Fruit fly (Drosophila melanogaster) whole organism, wandering third instar larva: Measurements from ENCODE around the gene CG7006.

Experiments used
- GATAd ChIP-seq: sonication (Bioruptor generic); optimal IDR thresholded peaks from 2 replicates; lab custom pipeline; 2016; ENCODE audit warnings: missing biosample characterization, missing genetic modification characterization
- Hnf4 ChIP-seq: fragments of 200-800 bp; sonication (Bioruptor generic); optimal IDR thresholded peaks from 2 replicates; lab custom pipeline; 2016; ENCODE audit warnings: missing biosample characterization, mild to moderate bottlenecking, missing genetic modification characterization
- Hr78 ChIP-seq: fragments of >200 bp; optimal IDR thresholded peaks from 2 replicates; lab custom pipeline; 2017; ENCODE audit warnings: missing biosample characterization, missing genetic modification characterization
- Hr83 ChIP-seq: fragments of 200-300 bp; sonication (Bioruptor generic); optimal IDR thresholded peaks from 2 replicates; lab custom pipeline; 2016; ENCODE audit warnings: missing biosample characterization, mild to moderate bottlenecking, missing genetic modification characterization, moderate library complexity; ENCODE audit not compliant: poor library complexity, severe bottlenecking
- OdsH ChIP-seq: fragments of 200-800 bp; sonication (Bioruptor generic); optimal IDR thresholded peaks from 2 replicates; lab custom pipeline; 2016; ENCODE audit warnings: missing biosample characterization, mild to moderate bottlenecking, missing genetic modification characterization
- Sp1 ChIP-seq: fragments of 200-800 bp; sonication (Bioruptor generic); optimal IDR thresholded peaks from 3 replicates; lab custom pipeline; 2019; ENCODE audit warnings: missing biosample characterization, mild to moderate bottlenecking, missing genetic modification characterization, moderate library complexity
- dmrt93B ChIP-seq: fragments of 200-800 bp; sonication (Bioruptor generic); optimal IDR thresholded peaks from 2 replicates; lab custom pipeline; 2018; ENCODE audit warnings: missing biosample characterization, mild to moderate bottlenecking, missing genetic modification characterization
- h ChIP-seq: fragments of 200-800 bp; sonication (Bioruptor generic); optimal IDR thresholded peaks from 3 replicates; lab custom pipeline; 2016; ENCODE audit warnings: missing biosample characterization, mild to moderate bottlenecking, missing genetic modification characterization
- pan ChIP-seq: fragments of >200 bp; optimal IDR thresholded peaks from 2 replicates; lab custom pipeline; 2017
- psq ChIP-seq: fragments of 200-800 bp; sonication (Bioruptor generic); optimal IDR thresholded peaks from 3 replicates; lab custom pipeline; 2017; ENCODE audit warnings: missing biosample characterization, mild to moderate bottlenecking, missing genetic modification characterization, moderate library complexity

- no peak for TF ChIP-seq pan (lab: Kevin White, UChicago)
- no peak for TF ChIP-seq Hr83 (GFP tag; lab: Kevin White, UChicago)
- TF ChIP-seq GATAd, result no peak
- TF ChIP-seq h (GFP tag; lab: Kevin White, UChicago), result peak; percentile 54
- TF ChIP-seq psq (GFP tag; lab: Kevin White, UChicago), result no peak
- no peak for TF ChIP-seq Hr78 (GFP tag; lab: Kevin White, UChicago)
- TF ChIP-seq Sp1, result no peak
- no peak for TF ChIP-seq OdsH (GFP tag; lab: Kevin White, UChicago)
- TF ChIP-seq dmrt93B (GFP tag; lab: Kevin White, UChicago), result no peak
- TF ChIP-seq Hnf4 (GFP tag; lab: Kevin White, UChicago), result no peak
Measured at dm6 chr3R:24889303-24889892, 39.0 kb downstream of the CG7006 start.
